Fruit fly (Drosophila melanogaster) S2 (cell line): ENCODE data around the gene CBP.
A peak's percentile ranks its signal among the peaks of the same experiment; 100 is the strongest.

Source experiments
- CG8478 ChIP-seq: fragments of >200 bp; optimal IDR thresholded peaks from 2 replicates; lab custom pipeline; 2018
- CTCF ChIP-seq, 2 experiments: fragments of >200 bp; optimal IDR thresholded peaks; 2 replicates each; lab custom pipeline; 2018

The CBP gene

dm6 chrX:7336121-7336961 lies 811 bp upstream of the CBP start:
- no peak for TF ChIP-seq CG8478 (lab: Kevin White, UChicago)
- no peak for TF ChIP-seq CTCF (optimal IDR thresholded peaks at IDR 0.05; lab: Kevin White, UChicago)

- TF ChIP-seq CTCF (optimal IDR thresholded peaks at IDR 0.05; lab: Kevin White, UChicago) (no peak), CG8478 (lab: Kevin White, UChicago) (no peak)
Measured at dm6 chrX:7337975-7338374, 823 bp downstream of the CBP start.

dm6 chrX:7338538-7338937 lies 1.4 kb downstream of the CBP start:
- no peak for TF ChIP-seq CTCF (optimal IDR thresholded peaks at IDR 0.05; lab: Kevin White, UChicago)
- TF ChIP-seq CG8478 (lab: Kevin White, UChicago), result no peak

dm6 chrX:7339610-7340326 lies 2.6 kb downstream of the CBP start:
- TF ChIP-seq CTCF (optimal IDR thresholded peaks at IDR 0.05; lab: Kevin White, UChicago), result no peak
- no peak for TF ChIP-seq CG8478 (lab: Kevin White, UChicago)

dm6 chrX:7340667-7341066 lies 3.5 kb downstream of the CBP start:
- no peak for TF ChIP-seq CG8478 (lab: Kevin White, UChicago)
- TF ChIP-seq CTCF (optimal IDR thresholded peaks at IDR 0.05; lab: Kevin White, UChicago), result no peak

- TF ChIP-seq CTCF (optimal IDR thresholded peaks at IDR 0.05; lab: Kevin White, UChicago) (no peak), CG8478 (lab: Kevin White, UChicago) (no peak)
Measured at dm6 chrX:7342998-7343397, 5.8 kb downstream of the CBP start.

dm6 chrX:7347406-7347805 lies 10.3 kb downstream of the CBP start, which contains the start of gene CG15034:
Gene CG15034, minus strand, starts transcription at chrX:7347506.
- no peak for TF ChIP-seq CTCF (optimal IDR thresholded peaks at IDR 0.05; lab: Kevin White, UChicago)
- TF ChIP-seq CG8478 (lab: Kevin White, UChicago), result no peak

dm6 chrX:7349963-7350362 lies 12.8 kb downstream of the CBP start:
- TF ChIP-seq CTCF (optimal IDR thresholded peaks at IDR 0.05; lab: Kevin White, UChicago) (peak; percentile 83 to 86), CG8478 (lab: Kevin White, UChicago) (no peak)

- TF ChIP-seq CTCF (optimal IDR thresholded peaks at IDR 0.05; lab: Kevin White, UChicago), result no peak
Measured at dm6 chrX:7358496-7358895, 21.3 kb downstream of the CBP start, which contains the start of gene CG1999. Gene CG1999, plus strand, starts transcription at chrX:7358796.

dm6 chrX:7368361-7368760 lies 31.2 kb downstream of the CBP start:
- TF ChIP-seq CG8478 (lab: Kevin White, UChicago) (no peak), CTCF (optimal IDR thresholded peaks at IDR 0.05; lab: Kevin White, UChicago) (no peak)

dm6 chrX:7372475-7372874 lies 35.3 kb downstream of the CBP start:
- no peak for TF ChIP-seq CTCF (optimal IDR thresholded peaks at IDR 0.05; lab: Kevin White, UChicago)
- no peak for TF ChIP-seq CG8478 (lab: Kevin White, UChicago)

- TF ChIP-seq CTCF (optimal IDR thresholded peaks at IDR 0.05; lab: Kevin White, UChicago), result no peak
- TF ChIP-seq CG8478 (lab: Kevin White, UChicago), result no peak
Measured at dm6 chrX:7377840-7378239, 40.7 kb downstream of the CBP start, which contains the start of gene CheA7a. Gene CheA7a, plus strand, starts transcription at chrX:7378140.

dm6 chrX:7379569-7379968 lies 42.4 kb downstream of the CBP start:
- TF ChIP-seq CTCF (optimal IDR thresholded peaks at IDR 0.05; lab: Kevin White, UChicago) (no peak), CG8478 (lab: Kevin White, UChicago) (no peak)

dm6 chrX:7382890-7383289 lies 45.7 kb downstream of the CBP start, which contains the start of gene CG42781:
Gene CG42781, minus strand, starts transcription at chrX:7382990.
- TF ChIP-seq CG8478 (lab: Kevin White, UChicago), result no peak
- no peak for TF ChIP-seq CTCF (optimal IDR thresholded peaks at IDR 0.05; lab: Kevin White, UChicago)
